Fruit fly (Drosophila melanogaster): ENCODE measurements around the gene CG2993.

CG2993 gene

DNA sequence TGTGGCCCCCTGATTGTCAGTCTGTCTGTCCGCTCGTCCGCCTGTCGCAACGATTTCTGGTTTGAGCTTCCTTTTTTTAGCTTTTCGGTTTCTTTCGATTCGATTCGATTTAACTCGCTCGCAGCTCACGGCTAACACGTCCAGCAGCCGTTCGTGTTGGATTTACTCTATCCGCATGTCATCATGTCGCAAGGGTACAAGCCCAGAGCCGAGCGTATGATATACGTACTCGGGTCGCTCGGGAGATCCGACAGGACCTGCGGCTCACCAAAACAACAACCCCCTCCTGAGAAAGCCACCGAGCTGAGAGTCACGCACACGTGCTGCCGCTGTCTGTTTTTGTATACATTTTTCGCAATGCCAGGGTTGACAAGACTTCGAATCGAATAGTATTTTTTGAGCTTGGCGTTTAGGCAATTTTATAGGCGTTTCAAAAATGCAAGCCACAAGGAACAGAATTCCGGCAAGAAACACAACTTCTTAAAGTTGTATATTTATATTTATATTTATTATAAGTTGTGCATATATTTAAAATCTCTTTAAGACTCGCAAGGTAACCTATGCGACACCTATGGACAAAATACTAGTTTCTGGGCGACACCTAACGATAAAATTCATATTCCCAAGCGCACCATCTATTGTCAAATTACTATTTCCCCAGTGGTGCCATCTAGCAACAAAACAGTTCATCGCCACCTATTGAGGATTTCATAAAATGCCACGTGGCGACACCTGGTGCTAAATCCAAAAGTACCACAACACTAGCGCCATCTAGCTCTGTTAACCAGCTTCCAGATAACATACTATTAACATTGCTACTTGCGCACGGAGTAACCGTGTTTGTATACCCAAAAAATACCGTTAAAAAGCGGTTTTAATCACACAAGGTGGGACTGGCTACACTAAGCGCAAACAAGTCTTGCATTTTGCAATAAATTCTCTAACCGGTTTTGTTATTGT, at the start of gene CG2993, which contains the start of gene sgll:
Gene CG2993 (minus strand): TSS at position 353 of the 960 bp plus-strand sequence.
Gene sgll (plus strand): TSS at position 871 of the 960 bp plus-strand sequence.
- no peak for TF ChIP-seq psq (optimal IDR thresholded peaks at IDR 0.05)
- TF ChIP-seq Sin3A (optimal IDR thresholded peaks at IDR 0.05), result no peak
- no peak for TF ChIP-seq ttk (optimal IDR thresholded peaks at IDR 0.05)
- no peak for TF ChIP-seq insv (optimal IDR thresholded peaks at IDR 0.05)
- TF ChIP-seq Myc (optimal IDR thresholded peaks at IDR 0.05), result no peak
- no peak for TF ChIP-seq h (optimal IDR thresholded peaks at IDR 0.05)

DNA sequence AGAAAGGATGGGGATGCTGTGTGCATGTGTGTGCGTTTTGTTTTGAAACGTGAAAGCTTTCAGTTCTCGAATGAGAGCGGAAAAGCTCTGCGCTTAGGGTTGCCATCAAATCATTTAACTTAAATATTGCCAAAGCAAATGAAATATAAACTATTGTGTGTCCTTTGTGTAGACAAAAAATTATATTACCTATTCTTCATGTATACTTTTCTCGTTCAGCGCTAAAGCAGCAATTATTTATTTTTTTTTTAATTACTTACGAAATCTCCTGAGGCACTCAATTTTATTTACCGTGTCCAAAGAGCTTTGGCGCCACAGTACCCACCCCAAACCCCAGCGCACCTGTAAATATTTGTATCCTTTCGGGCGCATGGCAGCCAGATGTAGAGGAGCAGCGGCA, 11.7 kb upstream of the CG2993 start:
- TF ChIP-seq h (optimal IDR thresholded peaks at IDR 0.05) (no peak), psq (optimal IDR thresholded peaks at IDR 0.05) (no peak), Sin3A (optimal IDR thresholded peaks at IDR 0.05) (no peak), Myc (optimal IDR thresholded peaks at IDR 0.05) (no peak), insv (optimal IDR thresholded peaks at IDR 0.05) (no peak), ttk (optimal IDR thresholded peaks at IDR 0.05) (no peak)

DNA sequence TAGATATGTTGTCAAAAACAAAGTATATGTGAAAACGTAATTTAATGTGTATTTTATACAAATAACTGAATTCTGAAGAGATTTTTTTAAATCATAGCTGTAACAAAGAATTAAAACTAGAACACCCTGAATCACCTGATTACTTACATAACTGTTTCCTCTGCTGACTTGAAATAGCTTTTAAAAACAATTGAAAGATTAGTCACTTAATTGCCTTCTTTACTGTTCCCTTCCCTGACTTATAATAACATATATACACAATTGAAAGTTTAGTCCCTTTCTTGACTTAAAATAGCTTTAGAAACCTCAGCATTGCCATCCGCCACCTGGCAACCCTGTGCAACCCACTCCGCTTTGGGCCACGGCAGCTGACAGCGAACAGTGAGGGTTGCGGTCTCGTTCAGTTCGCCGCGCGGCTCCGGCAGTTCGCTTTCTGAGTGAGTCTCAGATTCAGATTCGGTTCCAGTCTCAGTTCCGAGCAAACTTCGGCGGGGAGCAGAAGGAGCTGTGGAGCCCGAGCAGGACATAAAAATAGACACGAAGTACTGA, 4.2 kb upstream of the CG2993 start, which contains the start of gene CG34384:
Gene CG34384 (plus strand): TSS at position 381 of the 549 bp plus-strand sequence.
- no peak for TF ChIP-seq h (optimal IDR thresholded peaks at IDR 0.05)
- TF ChIP-seq psq (optimal IDR thresholded peaks at IDR 0.05), result no peak
- TF ChIP-seq Myc (optimal IDR thresholded peaks at IDR 0.05), result no peak

DNA sequence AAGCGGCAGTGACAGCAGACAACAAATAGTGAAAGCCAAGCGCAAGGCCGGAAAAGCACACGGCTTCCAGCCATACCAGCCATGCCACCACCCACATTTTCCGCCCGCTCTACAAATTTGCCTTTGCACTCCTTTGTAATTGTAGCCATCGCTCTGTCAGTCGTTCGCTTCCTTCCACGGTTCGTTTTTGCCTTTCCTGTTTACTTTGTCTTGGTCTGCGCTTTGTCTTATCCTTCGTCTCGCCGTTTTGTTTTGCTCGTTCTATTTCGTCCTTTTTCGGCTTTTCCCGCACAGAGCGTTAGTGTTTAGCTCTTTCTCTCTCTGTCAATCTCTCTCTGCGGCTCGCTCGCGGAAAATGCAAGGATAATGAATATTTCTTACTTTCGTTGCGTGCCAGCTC, 3.7 kb upstream of the CG2993 start:
- TF ChIP-seq h (optimal IDR thresholded peaks at IDR 0.05) (no peak), Sin3A (optimal IDR thresholded peaks at IDR 0.05) (no peak), insv (optimal IDR thresholded peaks at IDR 0.05) (no peak), psq (optimal IDR thresholded peaks at IDR 0.05) (no peak), ttk (optimal IDR thresholded peaks at IDR 0.05) (no peak), Myc (optimal IDR thresholded peaks at IDR 0.05) (no peak)

DNA sequence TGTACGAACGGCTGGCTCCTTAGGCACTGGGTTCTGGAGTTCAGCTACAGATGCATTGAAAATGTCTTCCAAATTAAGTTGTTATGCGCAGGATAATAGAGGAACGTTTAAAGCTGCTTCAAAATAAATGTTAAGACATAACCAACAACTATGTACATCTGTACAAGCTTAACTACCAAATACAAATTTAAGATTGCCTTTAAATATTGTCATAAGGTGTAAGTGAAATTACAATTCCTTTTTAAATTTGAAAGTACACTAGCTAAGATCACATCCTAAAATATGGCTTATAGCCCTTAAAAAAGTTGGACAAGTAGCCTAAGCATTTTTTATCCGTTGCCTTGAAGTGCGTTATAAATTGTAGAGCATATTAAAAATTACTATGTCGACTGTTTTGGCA, 1.7 kb upstream of the CG2993 start, which contains the start of gene CG31473:
Gene CG31473 (plus strand): TSS at position 301 of the 400 bp plus-strand sequence.
- no peak for TF ChIP-seq insv (optimal IDR thresholded peaks at IDR 0.05)

DNA sequence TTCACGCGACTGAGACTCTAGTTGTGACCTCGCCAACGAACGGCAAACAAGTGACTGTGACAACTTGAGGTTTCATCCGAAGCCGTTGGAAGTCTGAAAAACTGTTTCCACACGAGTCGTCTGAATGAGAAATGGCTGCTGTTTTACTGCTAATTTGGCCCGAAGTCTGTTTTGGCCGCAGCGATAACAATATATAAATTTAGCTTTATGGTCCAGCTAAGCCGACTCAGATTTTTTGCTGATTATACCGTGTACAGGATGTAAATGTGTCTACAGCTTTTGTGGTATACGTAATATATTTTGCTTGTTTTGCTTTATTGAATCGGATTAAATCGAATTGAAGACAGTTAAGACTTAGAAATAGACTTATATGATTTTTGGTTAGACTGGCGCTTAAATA, 5.5 kb downstream of the CG2993 start, which contains the start of gene CG18268:
Gene CG18268 (minus strand): TSS at position 101 of the 400 bp plus-strand sequence.
- TF ChIP-seq h (optimal IDR thresholded peaks at IDR 0.05) (no peak), insv (optimal IDR thresholded peaks at IDR 0.05) (no peak), Myc (optimal IDR thresholded peaks at IDR 0.05) (no peak), ttk (optimal IDR thresholded peaks at IDR 0.05) (no peak), psq (optimal IDR thresholded peaks at IDR 0.05) (no peak), Sin3A (optimal IDR thresholded peaks at IDR 0.05) (no peak)

DNA sequence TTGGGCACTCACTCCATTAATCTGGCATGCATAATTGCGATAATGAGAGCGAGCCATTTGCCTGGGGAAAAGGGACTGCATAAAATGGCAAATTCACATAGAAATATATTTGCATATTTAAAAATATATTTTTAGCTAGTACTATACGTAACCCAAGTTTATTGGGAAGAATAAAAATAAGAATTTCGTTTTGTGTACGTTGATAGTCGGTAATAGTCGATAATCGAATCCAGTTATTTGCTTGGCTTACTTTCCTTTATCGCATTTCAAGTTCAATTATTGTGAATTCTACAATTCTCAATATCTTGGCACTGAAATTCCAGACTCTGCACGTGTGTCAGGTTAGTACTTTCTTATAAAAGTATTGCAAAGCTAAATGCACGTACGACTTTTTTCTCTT, 7.1 kb downstream of the CG2993 start, which contains the start of gene CG3014:
Gene CG3014 (minus strand): TSS at position 101 of the 400 bp plus-strand sequence.
- TF ChIP-seq Sin3A (optimal IDR thresholded peaks at IDR 0.05) (no peak), psq (optimal IDR thresholded peaks at IDR 0.05) (no peak), insv (optimal IDR thresholded peaks at IDR 0.05) (no peak), ttk (optimal IDR thresholded peaks at IDR 0.05) (no peak), h (optimal IDR thresholded peaks at IDR 0.05) (no peak)

DNA sequence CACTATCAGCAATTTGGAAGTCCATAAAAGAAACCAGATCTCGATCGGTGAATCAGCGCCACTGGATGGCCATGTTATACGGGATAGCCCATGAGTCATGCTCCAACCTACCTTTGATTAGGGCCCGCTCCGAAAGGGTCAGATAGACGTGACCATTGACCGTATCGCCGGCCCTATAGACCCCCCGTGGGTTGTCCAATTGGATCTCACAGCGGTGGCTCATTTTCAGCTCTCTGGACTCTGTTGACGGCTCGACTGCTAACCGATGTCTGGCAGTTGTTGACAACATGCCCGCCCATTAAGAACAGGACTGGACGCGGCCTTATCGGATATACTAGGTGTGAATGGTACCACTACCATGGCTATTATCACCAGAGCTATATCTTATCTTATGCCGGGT, 11.3 kb downstream of the CG2993 start, which contains the start of gene CG18744:
Gene CG18744 (minus strand): TSS at position 247 of the 400 bp plus-strand sequence.
- TF ChIP-seq Myc (optimal IDR thresholded peaks at IDR 0.05) (no peak), insv (optimal IDR thresholded peaks at IDR 0.05) (no peak), h (optimal IDR thresholded peaks at IDR 0.05) (no peak), ttk (optimal IDR thresholded peaks at IDR 0.05) (no peak), psq (optimal IDR thresholded peaks at IDR 0.05) (no peak), Sin3A (optimal IDR thresholded peaks at IDR 0.05) (no peak)

DNA sequence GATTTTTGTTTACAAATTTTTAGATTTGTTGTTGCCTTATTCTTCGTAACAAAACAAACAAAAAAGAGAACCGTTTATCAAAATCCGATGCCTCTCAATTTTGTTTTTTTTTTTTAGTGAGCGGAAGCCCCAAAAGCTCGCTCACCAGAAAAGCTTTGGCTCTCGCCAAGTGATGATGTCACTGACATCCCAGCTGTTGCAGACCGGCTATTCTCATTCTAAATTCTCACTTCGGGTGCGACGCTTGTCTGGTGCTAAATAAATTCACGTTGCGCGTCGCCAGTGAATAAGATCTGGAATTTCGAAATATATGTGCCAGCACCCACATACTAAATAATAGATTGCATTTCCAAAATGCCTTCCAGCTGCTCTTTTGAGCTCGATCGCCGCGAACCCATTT, 16.0 kb downstream of the CG2993 start, which contains the start of gene CG2641:
Gene CG2641 (plus strand): TSS at position 215 of the 400 bp plus-strand sequence.
- TF ChIP-seq Myc (optimal IDR thresholded peaks at IDR 0.05), result no peak
- no peak for TF ChIP-seq ttk (optimal IDR thresholded peaks at IDR 0.05)
- no peak for TF ChIP-seq insv (optimal IDR thresholded peaks at IDR 0.05)
- no peak for TF ChIP-seq h (optimal IDR thresholded peaks at IDR 0.05)
- no peak for TF ChIP-seq Sin3A (optimal IDR thresholded peaks at IDR 0.05)
- TF ChIP-seq psq (optimal IDR thresholded peaks at IDR 0.05), result no peak

DNA sequence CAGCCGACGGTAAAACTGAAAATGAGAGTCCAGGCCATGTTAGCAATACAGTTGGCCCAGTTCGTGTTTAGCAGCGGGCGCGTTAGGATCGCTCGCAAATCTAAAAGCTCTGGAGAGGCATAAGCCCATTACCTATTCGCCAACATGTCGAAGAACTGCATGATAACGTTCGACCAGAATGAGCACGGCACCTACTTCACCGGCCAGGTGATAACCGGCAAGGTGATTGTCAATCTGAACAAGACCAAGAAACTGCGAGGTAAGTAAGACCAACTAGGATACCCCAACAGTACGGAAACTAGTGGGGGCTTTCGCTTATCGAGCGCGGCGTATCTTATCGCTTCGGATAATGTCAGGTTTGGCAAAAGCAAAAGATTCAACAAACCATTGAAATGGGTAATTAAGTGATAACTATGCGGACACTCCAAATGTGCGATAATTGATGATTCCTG, 19.2 kb downstream of the CG2993 start, which contains the start of gene CG10086:
Gene CG10086 (plus strand): TSS at position 51 of the 452 bp plus-strand sequence.
- TF ChIP-seq insv (optimal IDR thresholded peaks at IDR 0.05), result no peak
- TF ChIP-seq psq (optimal IDR thresholded peaks at IDR 0.05), result no peak
- TF ChIP-seq ttk (optimal IDR thresholded peaks at IDR 0.05), result no peak
- TF ChIP-seq Myc (optimal IDR thresholded peaks at IDR 0.05), result no peak
- no peak for TF ChIP-seq h (optimal IDR thresholded peaks at IDR 0.05)
- TF ChIP-seq Sin3A (optimal IDR thresholded peaks at IDR 0.05), result no peak

DNA sequence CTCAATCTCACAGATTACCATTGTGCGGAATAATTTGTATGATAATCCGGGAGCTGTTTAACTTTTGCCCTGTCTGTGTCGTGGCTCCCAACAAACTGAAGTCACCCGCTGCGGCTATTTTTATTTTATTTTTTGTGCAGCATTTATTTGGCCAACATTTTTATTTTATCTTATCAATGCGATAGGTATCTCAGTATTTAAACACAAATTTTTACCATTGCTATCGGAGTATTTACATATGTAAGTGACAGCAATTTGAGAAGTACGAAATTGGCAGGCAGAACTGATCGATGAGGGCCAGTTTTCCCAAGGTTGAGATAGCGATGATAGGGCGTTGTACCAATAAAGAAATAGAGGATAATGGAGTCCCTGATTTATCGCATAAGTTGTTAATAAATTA, 19.7 kb downstream of the CG2993 start, which contains the start of gene CG18746:
Gene CG18746 (minus strand): TSS at position 101 of the 400 bp plus-strand sequence.
- no peak for TF ChIP-seq h (optimal IDR thresholded peaks at IDR 0.05)
- no peak for TF ChIP-seq Sin3A (optimal IDR thresholded peaks at IDR 0.05)
- no peak for TF ChIP-seq Myc (optimal IDR thresholded peaks at IDR 0.05)
- TF ChIP-seq insv (optimal IDR thresholded peaks at IDR 0.05), result no peak
- TF ChIP-seq psq (optimal IDR thresholded peaks at IDR 0.05), result no peak
- TF ChIP-seq ttk (optimal IDR thresholded peaks at IDR 0.05), result no peak

DNA sequence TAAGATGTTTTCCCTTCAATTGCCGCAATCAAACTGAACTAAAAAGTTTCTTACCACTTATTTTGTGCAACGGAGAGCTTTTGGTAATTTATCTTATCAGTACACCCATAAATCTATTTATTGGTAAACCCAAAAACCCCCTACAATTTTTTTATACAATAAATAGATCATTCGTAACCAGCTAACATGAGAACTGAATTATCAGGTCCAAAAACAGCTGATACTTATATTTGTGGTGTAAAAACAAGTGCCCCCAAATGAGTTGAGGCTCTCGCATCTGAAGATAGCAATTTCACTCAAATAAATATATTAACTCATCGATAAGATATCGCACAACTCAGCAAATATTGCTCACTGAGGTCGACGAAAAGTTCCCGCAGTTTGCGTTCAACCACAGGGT, 21.9 kb downstream of the CG2993 start, which contains the start of gene CG18748:
Gene CG18748 (minus strand): TSS at position 25 of the 400 bp plus-strand sequence.
- TF ChIP-seq insv (optimal IDR thresholded peaks at IDR 0.05) (no peak), Myc (optimal IDR thresholded peaks at IDR 0.05) (no peak), Sin3A (optimal IDR thresholded peaks at IDR 0.05) (no peak), h (optimal IDR thresholded peaks at IDR 0.05) (no peak), ttk (optimal IDR thresholded peaks at IDR 0.05) (no peak), psq (optimal IDR thresholded peaks at IDR 0.05) (no peak)

All from Kc167 (cell line).